Worm (Caenorhabditis elegans) whole organism, mixed stage, embryonic: ENCODE data around the gene ttr-39.

ENCODE experiments used
- flh-1 ChIP-seq: fragments of 200-800 bp; sonication (Bioruptor generic); optimal IDR thresholded peaks from 2 replicates; lab custom pipeline; 2018; ENCODE audit warnings: mild to moderate bottlenecking, missing genetic modification characterization, moderate library complexity, missing compliant biosample characterization
- nhr-12 ChIP-seq: fragments of 150-350 bp; optimal IDR thresholded peaks from 2 replicates; lab custom pipeline; 2014; ENCODE audit warnings: missing biosample characterization, missing genetic modification characterization

ce11 chrIV:10068266-10068665 lies 21.4 kb downstream of the ttr-39 start:
- TF ChIP-seq flh-1 (GFP tag; lab: Kevin White, UChicago) (no peak), nhr-12 (no peak)
